Worm (Caenorhabditis elegans): ENCODE results near the gene F56D3.1.

ce11 chrII:4157817-4158216 is 11.7 kb downstream of the F56D3.1 start:
- no peak for TF ChIP-seq hnd-1 (tag; optimal IDR thresholded peaks at IDR 0.05)
- TF ChIP-seq pes-1 (GFP tag; IDR thresholded peaks at IDR 0.05): no peak
- no peak for TF ChIP-seq F13C5.2 (tag; optimal IDR thresholded peaks at IDR 0.05)
- TF ChIP-seq ama-1 (optimal IDR thresholded peaks at IDR 0.05): no peak
- no peak for TF ChIP-seq ets-7 (tag; optimal IDR thresholded peaks at IDR 0.05)
- no peak for TF ChIP-seq ceh-36 (tag; optimal IDR thresholded peaks at IDR 0.05)
- TF ChIP-seq ceh-13 (GFP tag; optimal IDR thresholded peaks at IDR 0.05): no peak
